Fruit fly (Drosophila melanogaster) whole organism: ENCODE data around the gene CG3040.

Experiments used
- psq ChIP-seq: fragments of >200 bp; optimal IDR thresholded peaks from 2 replicates; lab custom pipeline; 2017
- usp ChIP-seq: fragments of >200 bp; optimal IDR thresholded peaks from 2 replicates; lab custom pipeline; 2017; ENCODE audit warnings: missing biosample characterization, missing genetic modification characterization, mixed read lengths

- TF ChIP-seq usp (GFP tag; lab: Kevin White, UChicago) (no peak), psq (lab: Kevin White, UChicago) (no peak)
Observed at dm6 chrX:6995258-6995657, 22.1 kb upstream of the CG3040 start.
